Worm (Caenorhabditis elegans) whole organism, dauer: ENCODE measurements around the gene C09H5.7.

Experiments
- unc-62 ChIP-seq: sonication (generic microtip); optimal IDR thresholded peaks from 2 replicates; lab custom pipeline; 2017; ENCODE audit warnings: missing biosample characterization, missing genetic modification reagents, missing genetic modification characterization

Gene C09H5.7

ce11 chrV:8050059-8050677, 34.9 kb downstream of the C09H5.7 start:
- TF ChIP-seq unc-62 (GFP tag; lab: Kevin White, UChicago): no peak

DNA sequence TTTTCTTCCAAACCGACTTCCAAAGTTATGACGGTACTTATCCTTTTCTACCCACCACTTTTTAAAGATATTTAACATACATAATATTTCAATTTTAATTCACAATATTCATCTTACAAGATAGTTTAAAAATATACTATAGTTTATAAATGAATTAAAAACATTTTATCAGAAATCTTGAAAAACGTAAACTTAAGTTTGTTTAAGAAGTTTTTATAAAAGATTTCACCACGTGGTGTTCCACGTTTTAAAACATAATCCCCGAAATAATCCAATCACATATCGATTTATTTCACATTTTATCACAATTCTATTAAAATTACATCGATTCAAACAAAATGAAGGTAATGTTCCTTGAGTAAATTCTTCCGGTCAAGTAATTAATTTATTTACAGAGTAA, 38.3 kb downstream of the C09H5.7 start, which contains the start of gene ZC513.3:
ZC513.3 (plus strand) TSS at position 301 of the 400 bp plus-strand sequence.
- TF ChIP-seq unc-62 (GFP tag; lab: Kevin White, UChicago): no peak

ce11 chrV:8044957-8045356, 40.1 kb downstream of the C09H5.7 start:
- no peak for TF ChIP-seq unc-62 (GFP tag; lab: Kevin White, UChicago)

DNA sequence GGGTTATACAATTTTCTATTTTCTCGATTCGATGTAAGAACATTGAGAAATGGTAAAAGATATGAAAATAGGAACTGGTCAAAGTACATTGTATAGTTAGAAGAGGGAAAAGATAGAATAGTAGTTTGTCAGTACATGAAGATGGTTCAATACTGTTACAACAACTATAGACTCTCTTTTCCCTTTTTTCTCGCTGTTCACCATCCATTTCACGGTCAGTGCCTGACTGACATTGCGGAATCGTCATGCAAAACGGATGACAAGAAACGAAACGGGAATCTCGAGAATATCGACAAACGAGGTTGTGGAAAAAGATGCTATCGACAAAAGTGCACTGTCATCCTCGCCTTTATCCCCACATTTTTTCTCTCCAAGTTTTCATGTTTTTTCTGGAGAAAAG, 41.4 kb downstream of the C09H5.7 start:
- TF ChIP-seq unc-62 (GFP tag; lab: Kevin White, UChicago): no peak

DNA sequence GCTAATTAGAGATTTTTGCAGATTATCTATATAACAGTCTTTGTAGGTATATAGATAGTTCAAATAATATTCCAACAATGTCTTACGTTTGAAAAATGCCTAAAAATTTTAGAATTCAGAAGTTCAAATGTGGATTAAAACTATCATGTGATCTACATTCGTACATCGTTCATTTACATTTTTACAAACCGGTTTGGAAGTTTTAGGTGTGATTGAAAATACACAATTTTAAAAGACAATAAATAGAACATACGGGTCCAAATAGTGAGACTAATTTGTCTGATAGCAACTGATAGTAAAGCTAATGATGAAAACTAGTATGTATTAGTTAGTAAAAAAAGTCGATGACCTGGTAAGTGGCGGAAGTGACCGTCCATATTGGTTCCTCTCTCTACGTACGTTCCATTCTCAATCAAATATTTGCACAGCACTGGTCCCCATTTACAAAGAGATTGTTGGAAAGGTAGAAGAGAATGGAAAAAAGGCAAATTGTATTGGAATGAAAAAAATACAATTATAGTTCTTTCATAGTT, 43.6 kb downstream of the C09H5.7 start:
- no peak for TF ChIP-seq unc-62 (GFP tag; lab: Kevin White, UChicago)

- no peak for TF ChIP-seq unc-62 (GFP tag; lab: Kevin White, UChicago)
These were observed 44.6 kb downstream of the C09H5.7 start for ce11 chrV:8040247-8041084.

DNA sequence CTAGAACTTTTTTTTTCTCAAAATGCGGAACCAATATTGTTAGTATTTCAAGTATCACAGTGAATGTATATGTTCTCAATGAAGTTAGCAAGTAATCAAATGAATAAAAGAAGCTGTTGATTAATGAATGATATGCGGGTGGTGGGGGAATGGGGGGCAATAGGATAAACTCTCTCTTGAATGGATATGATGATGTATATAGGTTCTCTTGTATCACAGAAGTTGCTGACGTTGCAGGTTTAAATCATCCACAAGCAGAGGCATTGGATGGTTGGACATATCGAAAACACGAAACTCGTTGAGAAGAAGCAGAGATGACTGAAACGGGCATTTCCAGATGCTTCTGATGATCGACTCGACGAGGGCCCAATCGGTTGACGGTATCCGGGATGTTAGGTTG, 45.4 kb downstream of the C09H5.7 start:
- no peak for TF ChIP-seq unc-62 (GFP tag; lab: Kevin White, UChicago)

DNA sequence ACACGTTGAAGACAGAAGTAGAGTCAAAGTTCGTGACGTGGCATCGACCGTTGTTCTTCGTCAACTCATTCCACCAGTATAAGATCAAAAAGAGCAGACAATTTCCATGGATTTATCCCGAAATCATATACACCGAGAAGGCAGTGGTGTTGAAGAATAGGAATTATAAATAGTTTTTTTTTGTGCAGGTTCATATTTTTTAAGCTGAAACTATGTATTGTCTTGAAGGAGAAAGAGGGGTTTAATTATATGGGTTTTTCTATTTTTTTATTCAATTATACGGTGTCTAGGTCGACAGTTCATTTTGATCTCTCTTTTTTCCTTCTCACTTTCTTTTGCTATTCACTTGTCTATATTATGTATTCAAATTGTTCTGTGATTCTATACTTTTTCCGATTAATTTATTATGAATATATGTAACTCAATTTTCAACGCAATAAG, 45.9 kb downstream of the C09H5.7 start:
- no peak for TF ChIP-seq unc-62 (GFP tag; lab: Kevin White, UChicago)

- no peak for TF ChIP-seq unc-62 (GFP tag; lab: Kevin White, UChicago)
These were observed 49.1 kb downstream of the C09H5.7 start, which contains the start of gene ZC513.14 for ce11 chrV:8035947-8036346. Gene ZC513.14 (minus strand): TSS chrV:8036047.

DNA sequence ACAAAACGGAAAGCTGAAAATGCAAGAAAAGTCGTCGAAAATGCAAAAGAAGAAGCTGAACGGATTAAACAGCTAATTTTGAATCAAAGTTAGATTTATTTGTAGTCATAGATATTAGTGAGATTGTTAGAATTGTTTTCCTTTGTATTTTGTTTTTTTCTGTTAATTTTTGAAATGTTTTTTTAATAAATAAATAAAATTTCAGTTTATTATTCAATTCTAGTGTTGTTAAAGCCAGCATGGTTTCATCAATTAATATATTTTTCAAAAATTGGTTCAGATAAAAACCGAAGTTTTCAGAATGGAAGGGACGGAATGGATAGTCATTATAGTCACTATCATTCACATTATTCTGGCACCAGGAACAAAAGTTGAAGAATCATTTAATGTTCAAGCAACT, 50.2 kb downstream of the C09H5.7 start, which contains the start of gene algn-12:
algn-12 (plus strand) TSS at position 301 of the 400 bp plus-strand sequence.
- no peak for TF ChIP-seq unc-62 (GFP tag; lab: Kevin White, UChicago)
